Worm (Caenorhabditis elegans) whole organism, late embryonic: ENCODE measurements around the gene rla-2.

Experiments used
- F13H6.1 ChIP-seq: sonication (generic microtip); optimal IDR thresholded peaks from 2 replicates; lab custom pipeline; 2016; ENCODE audit warnings: missing genetic modification characterization, missing compliant biosample characterization
- ahr-1 ChIP-seq: sonication (generic microtip); optimal IDR thresholded peaks from 2 replicates; lab custom pipeline; 2016; ENCODE audit warnings: missing genetic modification characterization, missing compliant biosample characterization
- ama-1 ChIP-seq: fragments of 150-350 bp; optimal IDR thresholded peaks from 2 replicates; lab custom pipeline; 2014
- ceh-2 ChIP-seq: sonication (generic microtip); optimal IDR thresholded peaks from 2 replicates; lab custom pipeline; 2016; ENCODE audit warnings: missing genotype, missing genetic modification characterization, missing compliant biosample characterization
- hlh-15 ChIP-seq: sonication (generic microtip); optimal IDR thresholded peaks from 2 replicates; lab custom pipeline; 2016; ENCODE audit warnings: missing genetic modification characterization, missing compliant biosample characterization
- nhr-11 ChIP-seq: fragments of 150-350 bp; optimal IDR thresholded peaks from 2 replicates; lab custom pipeline; 2014; ENCODE audit warnings: missing biosample characterization, missing genetic modification characterization
- pag-3 ChIP-seq: sonication (generic microtip); optimal IDR thresholded peaks from 2 replicates; lab custom pipeline; 2016; ENCODE audit warnings: missing compliant biosample characterization, missing genetic modification characterization, borderline replicate concordance
- rnt-1 ChIP-seq: sonication (generic microtip); optimal IDR thresholded peaks from 2 replicates; lab custom pipeline; 2016; ENCODE audit warnings: missing genetic modification characterization, missing compliant biosample characterization
- tbx-2 ChIP-seq: sonication (generic microtip); optimal IDR thresholded peaks from 2 replicates; lab custom pipeline; 2016; ENCODE audit warnings: missing genetic modification characterization, missing compliant biosample characterization
- zip-5 ChIP-seq: sonication (generic microtip); optimal IDR thresholded peaks from 2 replicates; lab custom pipeline; 2016; ENCODE audit warnings: missing genetic modification characterization, missing compliant biosample characterization

DNA sequence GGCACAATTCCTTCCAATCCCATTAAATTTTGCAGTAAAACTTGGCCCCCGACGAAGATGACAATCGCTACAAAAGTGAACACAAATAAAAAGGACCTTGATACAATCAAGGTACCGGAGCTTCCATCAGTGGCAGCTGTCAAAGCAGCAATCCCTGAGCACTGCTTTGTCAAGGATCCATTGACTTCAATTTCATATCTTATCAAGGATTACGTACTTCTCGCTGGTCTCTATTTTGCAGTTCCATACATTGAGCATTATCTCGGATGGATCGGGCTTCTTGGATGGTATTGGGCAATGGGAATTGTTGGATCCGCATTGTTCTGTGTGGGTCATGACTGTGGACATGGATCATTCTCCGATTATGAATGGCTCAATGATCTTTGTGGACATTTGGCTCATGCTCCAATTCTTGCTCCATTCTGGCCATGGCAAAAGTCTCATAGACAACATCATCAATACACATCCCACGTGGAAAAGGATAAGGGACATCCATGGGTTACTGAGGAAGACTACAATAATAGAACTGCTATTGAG, 46.2 kb downstream of the rla-2 start, which contains the start of gene fat-2:
- TF ChIP-seq tbx-2 (tag; lab: Kevin White, UChicago) = no peak
- no peak for TF ChIP-seq ahr-1 (tag; lab: Kevin White, UChicago)
- TF ChIP-seq ama-1 (lab: Kevin White, UChicago) = no peak
- no peak for TF ChIP-seq pag-3 (tag; lab: Kevin White, UChicago)
- TF ChIP-seq hlh-15 (tag; lab: Kevin White, UChicago) = no peak
- TF ChIP-seq nhr-11 (tag; lab: Kevin White, UChicago) = no peak
- no peak for TF ChIP-seq zip-5 (tag; lab: Kevin White, UChicago)
- TF ChIP-seq ceh-2 (tag; lab: Kevin White, UChicago) = no peak
- TF ChIP-seq rnt-1 (tag; lab: Kevin White, UChicago) = no peak
- TF ChIP-seq F13H6.1 = no peak
